Worm (Caenorhabditis elegans) whole organism, late embryonic: ENCODE data around the gene F53A2.3.

Source experiments
- T23F11.4 ChIP-seq: fragments of 200-800 bp; sonication (Bioruptor generic); optimal IDR thresholded peaks from 2 replicates; lab custom pipeline; 2018; ENCODE audit warnings: mild to moderate bottlenecking, missing genetic modification characterization, missing compliant biosample characterization
- ama-1 ChIP-seq: fragments of 150-350 bp; optimal IDR thresholded peaks from 2 replicates; lab custom pipeline; 2014
- ceh-14 ChIP-seq: sonication (generic microtip); optimal IDR thresholded peaks from 2 replicates; lab custom pipeline; 2016; ENCODE audit warnings: missing genotype, missing genetic modification characterization, missing compliant biosample characterization
- ceh-18 ChIP-seq: sonication (generic microtip); optimal IDR thresholded peaks from 2 replicates; lab custom pipeline; 2016; ENCODE audit warnings: missing genetic modification characterization, missing compliant biosample characterization
- ceh-24 ChIP-seq: sonication (generic microtip); optimal IDR thresholded peaks from 2 replicates; lab custom pipeline; 2016; ENCODE audit warnings: mild to moderate bottlenecking, missing genetic modification characterization, missing compliant biosample characterization
- ets-4 ChIP-seq: sonication (generic microtip); optimal IDR thresholded peaks from 2 replicates; lab custom pipeline; 2016; ENCODE audit warnings: missing genetic modification characterization, missing compliant biosample characterization
- eyg-1 ChIP-seq: sonication (generic microtip); optimal IDR thresholded peaks from 2 replicates; lab custom pipeline; 2016; ENCODE audit warnings: missing genotype, missing genetic modification characterization, missing compliant biosample characterization
- lin-11 ChIP-seq: fragments of 200-800 bp; sonication (Bioruptor generic); optimal IDR thresholded peaks from 2 replicates; lab custom pipeline; 2018; ENCODE audit warnings: mild to moderate bottlenecking, missing genetic modification characterization, missing compliant biosample characterization
- ref-2 ChIP-seq: sonication (generic microtip); optimal IDR thresholded peaks from 2 replicates; lab custom pipeline; 2016; ENCODE audit warnings: missing genetic modification characterization, missing compliant biosample characterization
- rnt-1 ChIP-seq: sonication (generic microtip); optimal IDR thresholded peaks from 2 replicates; lab custom pipeline; 2016; ENCODE audit warnings: missing genetic modification characterization, missing compliant biosample characterization
- tbx-2 ChIP-seq: sonication (generic microtip); optimal IDR thresholded peaks from 2 replicates; lab custom pipeline; 2016; ENCODE audit warnings: missing genetic modification characterization, missing compliant biosample characterization
- unc-86 ChIP-seq: sonication (generic microtip); optimal IDR thresholded peaks from 2 replicates; lab custom pipeline; 2016; ENCODE audit warnings: missing genetic modification characterization, missing compliant biosample characterization

- no peak for TF ChIP-seq T23F11.4
- TF ChIP-seq ref-2 (tag; lab: Kevin White, UChicago): no peak
- TF ChIP-seq tbx-2 (tag; lab: Kevin White, UChicago): no peak
- no peak for TF ChIP-seq unc-86
- no peak for TF ChIP-seq rnt-1
- no peak for TF ChIP-seq ceh-18
- TF ChIP-seq ceh-14: no peak
- no peak for TF ChIP-seq ama-1 (lab: Kevin White, UChicago)
- TF ChIP-seq ets-4 (tag; lab: Kevin White, UChicago): no peak
- TF ChIP-seq lin-11 (tag; lab: Kevin White, UChicago): no peak
- no peak for TF ChIP-seq eyg-1 (tag; lab: Kevin White, UChicago)
- TF ChIP-seq ceh-24 (tag; lab: Kevin White, UChicago): no peak
Measured at ce11 chrIII:13298722-13299431, 40.7 kb downstream of the F53A2.3 start, which contains the start of gene pgm-2.
